Worm (Caenorhabditis elegans): ENCODE results near the gene C05G5.7.
A peak's percentile ranks its signal among the peaks of the same experiment; 100 is the strongest.

C05G5.7 gene

DNA sequence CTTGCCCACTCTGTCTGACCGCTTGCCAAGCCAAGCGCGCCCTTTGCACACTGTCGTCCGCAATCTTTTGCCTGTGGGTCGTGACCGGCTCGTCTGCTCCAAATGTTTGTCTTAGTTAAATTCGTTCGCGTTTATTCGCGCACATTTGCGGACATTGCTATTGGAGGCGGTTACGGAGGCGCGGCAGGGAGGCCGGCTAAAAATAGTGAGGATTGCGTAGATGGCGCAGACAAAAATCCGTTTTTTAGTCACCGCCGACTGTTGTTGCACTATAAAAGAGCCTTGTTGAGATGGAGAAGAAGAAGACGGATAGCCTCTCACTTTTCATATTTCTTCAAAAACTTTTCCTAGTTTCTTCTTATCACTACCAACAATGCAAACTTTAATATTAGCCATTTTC is 42.1 kb downstream of the C05G5.7 start, which contains the start of gene F40E10.5:
Gene F40E10.5, plus strand, starts transcription at position 301 of the 400 bp plus-strand sequence.
- TF ChIP-seq zfh-2 (GFP tag; conservative IDR thresholded peaks at IDR 0.05), result peak; percentile 63
- no peak for TF ChIP-seq pha-4 (tag; optimal IDR thresholded peaks at IDR 0.05)

DNA sequence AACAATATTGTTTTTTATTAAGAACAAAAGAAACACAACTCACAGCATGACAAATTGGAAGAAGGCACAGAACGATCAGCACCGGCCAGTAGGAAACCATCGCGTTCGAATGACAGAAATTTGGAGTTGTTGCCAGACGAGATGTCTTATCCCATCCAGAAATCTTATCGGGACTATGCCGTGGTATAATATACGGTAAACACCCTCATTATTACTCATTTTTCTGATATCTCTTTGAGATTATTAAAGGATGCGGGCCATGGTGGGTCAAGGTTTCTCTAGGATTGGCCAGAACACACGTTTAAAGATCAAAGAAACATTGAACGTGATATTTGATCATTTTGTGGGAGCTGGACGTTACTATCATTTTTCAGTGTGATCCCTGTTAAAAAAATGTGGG is 43.7 kb downstream of the C05G5.7 start, which contains the start of gene hch-1:
Gene hch-1, minus strand, starts transcription at position 112 of the 400 bp plus-strand sequence.
- TF ChIP-seq C17E4.6 (GFP tag; IDR thresholded peaks at IDR 0.05) (no peak), nhr-80 (tag; optimal IDR thresholded peaks at IDR 0.05) (no peak), ztf-18 (tag; optimal IDR thresholded peaks at IDR 0.05) (no peak), T07F8.4 (tag; optimal IDR thresholded peaks at IDR 0.05) (no peak), hrde-1 (tag; optimal IDR thresholded peaks at IDR 0.05; ENCODE audit: borderline replicate concordance) (no peak), Y79H2A.3 (GFP tag; conservative IDR thresholded peaks at IDR 0.05) (no peak), cebp-1 (GFP tag; IDR thresholded peaks at IDR 0.05) (no peak), cebp-1 (tag; optimal IDR thresholded peaks at IDR 0.05) (no peak), him-1 (tag; optimal IDR thresholded peaks at IDR 0.05) (no peak), F22D6.2 (tag; optimal IDR thresholded peaks at IDR 0.05) (no peak), nfya-1 (tag; optimal IDR thresholded peaks at IDR 0.05; ENCODE audit: borderline replicate concordance, insufficient read depth) (no peak), rec-8 (tag; optimal IDR thresholded peaks at IDR 0.05) (no peak), ets-4 (GFP tag; optimal IDR thresholded peaks at IDR 0.05) (no peak), die-1 (tag; optimal IDR thresholded peaks at IDR 0.05) (no peak), F39B2.1 (GFP tag; IDR thresholded peaks at IDR 0.05) (no peak)

DNA sequence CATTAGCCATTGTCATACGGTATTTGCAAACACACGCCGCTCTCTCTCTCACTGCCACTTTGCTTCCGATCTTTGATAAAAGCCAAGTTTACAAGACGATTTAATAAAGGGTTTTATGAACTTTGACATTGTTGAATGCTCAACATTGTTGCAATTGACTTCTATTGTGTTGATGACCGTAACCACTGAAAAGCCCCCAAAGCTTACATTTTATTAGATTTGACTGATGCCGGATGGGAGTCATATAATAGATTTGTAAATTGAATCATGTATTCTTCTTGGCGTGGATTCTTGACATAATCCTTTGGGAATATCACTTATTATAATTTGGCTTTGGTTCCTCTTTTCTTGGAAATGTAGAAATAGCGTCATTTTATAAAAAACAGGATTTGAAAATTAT is 47.7 kb downstream of the C05G5.7 start:
- TF ChIP-seq C17E4.6 (GFP tag; IDR thresholded peaks at IDR 0.05), result no peak
- no peak for TF ChIP-seq lin-54 (GFP tag; optimal IDR thresholded peaks at IDR 0.05)
- TF ChIP-seq D2030.7 (GFP tag; IDR thresholded peaks at IDR 0.05), result no peak
- no peak for TF ChIP-seq mcd-1 (GFP tag; IDR thresholded peaks at IDR 0.05)
- no peak for TF ChIP-seq nfyb-1 (GFP tag; IDR thresholded peaks at IDR 0.05)
- no peak for TF ChIP-seq F23B12.7 (tag; optimal IDR thresholded peaks at IDR 0.05; ENCODE audit: insufficient read depth)

DNA sequence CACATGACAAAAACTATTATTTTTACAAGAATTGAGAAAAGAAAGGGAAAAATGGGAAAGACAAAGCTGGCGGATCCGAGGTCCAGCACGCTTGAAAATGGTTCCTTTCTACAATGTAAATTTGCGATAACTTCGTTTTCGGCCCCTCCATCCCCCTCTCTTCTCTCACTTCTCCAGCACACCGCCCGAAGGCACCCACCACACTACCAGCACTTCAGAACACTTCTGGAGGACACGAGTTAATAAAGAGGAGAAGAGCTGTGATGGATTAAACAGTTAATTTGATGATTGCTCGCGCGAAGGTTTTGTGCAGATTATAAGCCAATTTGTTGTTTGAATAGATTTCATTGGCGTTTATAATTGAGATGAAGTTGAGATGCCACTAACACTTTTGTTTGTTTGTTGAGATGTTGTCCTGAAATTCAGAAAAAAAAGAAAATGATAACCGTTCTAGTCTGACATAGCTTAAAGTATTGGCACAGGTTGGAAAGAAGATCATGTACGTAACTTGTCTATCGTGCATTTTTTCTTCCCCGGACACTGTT is 48.9 kb downstream of the C05G5.7 start:
- peak; percentile 42; the same call in 1 of the 2 replicates for TF ChIP-seq zfh-2 (GFP tag; conservative IDR thresholded peaks at IDR 0.05)
- TF ChIP-seq hmg-20 (GFP tag; IDR thresholded peaks at IDR 0.05), result no peak

Measured in whole organism, young adult.